Worm (Caenorhabditis elegans) whole organism, L4 larva: ENCODE measurements around the gene dylt-3.

Source experiments
- F10B5.3 ChIP-seq: sonication (generic microtip); optimal IDR thresholded peaks from 2 replicates; lab custom pipeline; 2016; ENCODE audit warnings: mild to moderate bottlenecking, missing genetic modification characterization, missing compliant biosample characterization
- F37D6.2 ChIP-seq: sonication (generic microtip); optimal IDR thresholded peaks from 2 replicates; lab custom pipeline; 2016; ENCODE audit warnings: mild to moderate bottlenecking, missing genetic modification characterization, missing compliant biosample characterization
- F44E2.7 ChIP-seq: fragments of 200-800 bp; sonication (Bioruptor generic); IDR thresholded peaks from 2 replicates; pipeline ENCODE4 v2.1.2; 2022; ENCODE audit warnings: missing genetic modification characterization, missing compliant biosample characterization
- F49E8.2 ChIP-seq: sonication (generic microtip); optimal IDR thresholded peaks from 2 replicates; lab custom pipeline; 2016; ENCODE audit warnings: missing compliant biosample characterization, mild to moderate bottlenecking, missing genetic modification characterization, borderline replicate concordance
- R02D3.7 ChIP-seq: fragments of 150-350 bp; sonication (generic microtip); optimal IDR thresholded peaks from 3 replicates; lab custom pipeline; 2014; ENCODE audit warnings: missing biosample characterization, missing genetic modification characterization
- T20F7.1 ChIP-seq: fragments of 200-800 bp; sonication (Bioruptor generic); optimal IDR thresholded peaks from 2 replicates; lab custom pipeline; 2018; ENCODE audit warnings: mild to moderate bottlenecking, missing genetic modification characterization, missing compliant biosample characterization
- T26A8.4 ChIP-seq: fragments of 200-800 bp; sonication (Bioruptor generic); IDR thresholded peaks from 2 replicates; pipeline ENCODE4 v1.3.6; 2022; ENCODE audit warnings: missing genetic modification characterization, missing compliant biosample characterization
- ZK337.2 ChIP-seq: fragments of 200-800 bp; sonication (Bioruptor generic); IDR thresholded peaks from 2 replicates; pipeline ENCODE4 v1.3.6; 2022; ENCODE audit warnings: missing genetic modification reagents, missing genetic modification characterization, missing compliant biosample characterization
- ZK546.5 ChIP-seq, 2 experiments: sonication (generic microtip); optimal IDR thresholded peaks; 2 replicates each; lab custom pipeline; 2017; ENCODE audit warnings: missing biosample characterization in 2 of 2, missing genetic modification characterization in 2 of 2
- aha-1 ChIP-seq: fragments of 150-350 bp; peaks from one replicate; lab custom pipeline; 2014; ENCODE audit warnings: missing biosample characterization, missing genetic modification characterization
- ama-1 ChIP-seq: fragments of 150-350 bp; optimal IDR thresholded peaks from 2 replicates; lab custom pipeline; 2014; ENCODE audit warnings: inconsistent platforms, mixed read lengths
- ceh-28 ChIP-seq: fragments of 150-350 bp; optimal IDR thresholded peaks from 2 replicates; lab custom pipeline; 2014; ENCODE audit warnings: missing biosample characterization, missing genetic modification reagents, missing genetic modification characterization
- ceh-82 ChIP-seq: sonication (generic microtip); optimal IDR thresholded peaks from 2 replicates; lab custom pipeline; 2017; ENCODE audit warnings: missing biosample characterization, missing genetic modification characterization
- daf-19 ChIP-seq: fragments of 200-800 bp; sonication (Bioruptor generic); conservative IDR thresholded peaks from 2 replicates; pipeline ENCODE4 v1.3.6; 2022; ENCODE audit warnings: missing genetic modification characterization, missing compliant biosample characterization
- dmd-6 ChIP-seq: fragments of 200-800 bp; sonication (Bioruptor generic); IDR thresholded peaks from 2 replicates; pipeline ENCODE4 v1.3.6; 2022; ENCODE audit warnings: missing genetic modification reagents, missing genetic modification characterization, missing compliant biosample characterization
- dmd-9 ChIP-seq: fragments of 200-800 bp; sonication (Bioruptor generic); IDR thresholded peaks from 2 replicates; pipeline ENCODE4 v1.3.6; 2022; ENCODE audit warnings: missing genetic modification reagents, missing genetic modification characterization, missing compliant biosample characterization
- duxl-1 ChIP-seq: sonication (generic microtip); optimal IDR thresholded peaks from 2 replicates; lab custom pipeline; 2016; ENCODE audit warnings: mild to moderate bottlenecking, missing genetic modification characterization, moderate library complexity, missing compliant biosample characterization; ENCODE audit not compliant: poor library complexity
- dve-1 ChIP-seq: sonication (generic microtip); optimal IDR thresholded peaks from 2 replicates; lab custom pipeline; 2017; ENCODE audit warnings: antibody characterized with exemption, mild to moderate bottlenecking, missing genetic modification characterization, missing compliant biosample characterization; ENCODE audit not compliant: insufficient read depth
- hif-1 ChIP-seq, 2 experiments: sonication (generic microtip); optimal IDR thresholded peaks; 2 replicates each; lab custom pipeline; 2016 to 2017; ENCODE audit warnings: missing compliant biosample characterization in 2 of 2, missing genetic modification characterization in 2 of 2, missing genetic modification reagents in 2 of 2, missing genotype in 2 of 2, mild to moderate bottlenecking in 1 of 2
- hlh-11 ChIP-seq: fragments of 200-800 bp; sonication (Bioruptor generic); optimal IDR thresholded peaks from 2 replicates; lab custom pipeline; 2018; ENCODE audit warnings: mild to moderate bottlenecking, missing genetic modification characterization, missing compliant biosample characterization
- hlh-30 ChIP-seq: sonication (generic microtip); optimal IDR thresholded peaks from 2 replicates; lab custom pipeline; 2017; ENCODE audit warnings: antibody characterized with exemption, mild to moderate bottlenecking, missing genetic modification characterization, missing compliant biosample characterization; ENCODE audit not compliant: insufficient read depth
- hmg-1.1 ChIP-seq: fragments of 200-800 bp; sonication (Bioruptor generic); IDR thresholded peaks from 2 replicates; pipeline ENCODE4 v1.3.6; 2022; ENCODE audit warnings: missing genetic modification reagents, missing genetic modification characterization, missing compliant biosample characterization
- lin-15B ChIP-seq: fragments of 150-350 bp; sonication (generic microtip); optimal IDR thresholded peaks from 3 replicates; lab custom pipeline; 2014; ENCODE audit warnings: missing biosample characterization, missing genetic modification characterization
- lin-29 ChIP-seq: fragments of 200-800 bp; sonication (Bioruptor generic); IDR thresholded peaks from 2 replicates; pipeline ENCODE4 v1.3.6; 2022; ENCODE audit warnings: missing genetic modification reagents, missing genetic modification characterization, missing compliant biosample characterization
- lin-38 ChIP-seq: fragments of 200-800 bp; sonication (Bioruptor generic); IDR thresholded peaks from 2 replicates; pipeline ENCODE4 v1.3.6; 2022; ENCODE audit warnings: missing genetic modification reagents, missing genetic modification characterization, missing compliant biosample characterization
- lin-39 ChIP-seq: fragments of 150-350 bp; optimal IDR thresholded peaks from 2 replicates; lab custom pipeline; 2014; ENCODE audit warnings: missing biosample characterization, missing genetic modification reagents, missing genetic modification characterization
- lir-3 ChIP-seq: sonication (generic microtip); optimal IDR thresholded peaks from 2 replicates; lab custom pipeline; 2016; ENCODE audit warnings: mild to moderate bottlenecking, missing genetic modification characterization, missing compliant biosample characterization
- lsy-2 ChIP-seq, 2 experiments: fragments of 150-350 bp in 1 of 2; sonication (generic microtip) in 1 of 2; optimal IDR thresholded peaks; 2 replicates each; lab custom pipeline; 2014 to 2017; ENCODE audit warnings: missing biosample characterization in 2 of 2, missing genetic modification characterization in 2 of 2
- madf-9 ChIP-seq: fragments of 200-800 bp; sonication (Bioruptor generic); conservative IDR thresholded peaks from 2 replicates; pipeline ENCODE4 v1.3.6; 2022; ENCODE audit warnings: missing genetic modification reagents, missing genetic modification characterization, missing compliant biosample characterization
- mes-2 ChIP-seq: sonication (generic microtip); optimal IDR thresholded peaks from 2 replicates; lab custom pipeline; 2016; ENCODE audit warnings: missing genotype, mild to moderate bottlenecking, missing genetic modification characterization, missing compliant biosample characterization; ENCODE audit not compliant: poor library complexity, severe bottlenecking
- mxl-2 ChIP-seq: fragments of 200-800 bp; sonication (Bioruptor generic); conservative IDR thresholded peaks from 2 replicates; pipeline ENCODE4 v1.3.6; 2022; ENCODE audit warnings: missing genetic modification reagents, missing genetic modification characterization, missing compliant biosample characterization
- nhr-111 ChIP-seq: fragments of 200-800 bp; sonication (Bioruptor generic); optimal IDR thresholded peaks from 2 replicates; lab custom pipeline; 2018; ENCODE audit warnings: mild to moderate bottlenecking, missing genetic modification characterization, missing compliant biosample characterization
- nhr-25 ChIP-seq: sonication (generic microtip); optimal IDR thresholded peaks from 2 replicates; lab custom pipeline; 2017; ENCODE audit warnings: missing genetic modification characterization, mild to moderate bottlenecking, missing compliant biosample characterization, antibody characterized with exemption, moderate library complexity, borderline replicate concordance; ENCODE audit not compliant: insufficient read depth
- nhr-28 ChIP-seq: fragments of 150-350 bp; optimal IDR thresholded peaks from 2 replicates; lab custom pipeline; 2014; ENCODE audit warnings: missing biosample characterization, missing genetic modification characterization
- nhr-77 ChIP-seq: fragments of 150-350 bp; optimal IDR thresholded peaks from 2 replicates; lab custom pipeline; 2014; ENCODE audit warnings: missing biosample characterization, missing genetic modification characterization
- php-3 ChIP-seq: fragments of 200-800 bp; sonication (Bioruptor generic); IDR thresholded peaks from 2 replicates; pipeline ENCODE4 v1.3.6; 2022; ENCODE audit warnings: missing genetic modification reagents, missing genetic modification characterization, missing compliant biosample characterization
- rbr-2 ChIP-seq: sonication (generic microtip); optimal IDR thresholded peaks from 2 replicates; lab custom pipeline; 2016; ENCODE audit warnings: missing genotype, missing genetic modification characterization, missing compliant biosample characterization
- spr-1 ChIP-seq: sonication (generic microtip); optimal IDR thresholded peaks from 2 replicates; lab custom pipeline; 2016; ENCODE audit warnings: mild to moderate bottlenecking, missing genetic modification characterization, missing compliant biosample characterization
- tag-97 ChIP-seq: fragments of 200-800 bp; sonication (Bioruptor generic); IDR thresholded peaks from 2 replicates; pipeline ENCODE4 v1.3.6; 2022; ENCODE audit warnings: missing genetic modification characterization, missing compliant biosample characterization
- unc-130 ChIP-seq: sonication (generic microtip); optimal IDR thresholded peaks from 2 replicates; lab custom pipeline; 2016; ENCODE audit warnings: missing genetic modification reagents, missing genetic modification characterization, missing compliant biosample characterization
- unc-39 ChIP-seq: sonication (generic microtip); optimal IDR thresholded peaks from 2 replicates; lab custom pipeline; 2017; ENCODE audit warnings: missing biosample characterization, missing genetic modification characterization
- unc-62 ChIP-seq, 3 experiments: fragments of 150-350 bp in 1 of 3; sonication (generic microtip); optimal IDR thresholded peaks in 2 of 3; peaks in 1 of 3; 1 replicate in 1 of 3; 2 replicates in 2 of 3; lab custom pipeline; 2014 to 2017; ENCODE audit warnings: missing biosample characterization in 3 of 3, missing genetic modification characterization in 3 of 3, missing genetic modification reagents in 3 of 3, missing genotype in 1 of 3
- zag-1 ChIP-seq: fragments of 150-350 bp; optimal IDR thresholded peaks from 2 replicates; lab custom pipeline; 2014; ENCODE audit warnings: missing biosample characterization, missing genetic modification characterization
- ztf-7 ChIP-seq: fragments of 150-350 bp; optimal IDR thresholded peaks from 2 replicates; lab custom pipeline; 2014; ENCODE audit warnings: missing biosample characterization, missing genetic modification characterization

The dylt-3 gene

ce11 chrII:8209476-8209875, 27.9 kb downstream of the dylt-3 start, which contains the start of gene M110.8:
Gene M110.8 (minus strand): TSS chrII:8209576.
- TF ChIP-seq ceh-82 (tag; lab: Kevin White, UChicago): no peak
- no peak for TF ChIP-seq nhr-28 (tag; lab: Kevin White, UChicago)
- no peak for TF ChIP-seq R02D3.7
- no peak for TF ChIP-seq lir-3
- no peak for TF ChIP-seq unc-39 (tag; lab: Kevin White, UChicago)
- no peak for TF ChIP-seq F44E2.7
- no peak for TF ChIP-seq nhr-111
- no peak for TF ChIP-seq dmd-6 (GFP tag; lab: Robert Waterston, UW)
- TF ChIP-seq spr-1 (tag; lab: Kevin White, UChicago): no peak
- no peak for TF ChIP-seq php-3
- TF ChIP-seq mes-2: no peak
- TF ChIP-seq ama-1: no peak
- no peak for TF ChIP-seq nhr-77
- no peak for TF ChIP-seq T26A8.4 (GFP tag; lab: Robert Waterston, UW)

ce11 chrII:8212680-8213079, 31.1 kb downstream of the dylt-3 start, which contains the start of gene twk-3:
Gene twk-3 (minus strand): TSS chrII:8212780.
- TF ChIP-seq T20F7.1 (GFP tag; lab: Kevin White, UChicago) (no peak), F37D6.2 (tag; lab: Kevin White, UChicago) (no peak), lin-39 (tag; lab: Kevin White, UChicago) (no peak), lin-29 (no peak), F44E2.7 (no peak), hlh-30 (no peak), duxl-1 (tag; lab: Kevin White, UChicago) (no peak), mes-2 (no peak), nhr-28 (tag; lab: Kevin White, UChicago) (no peak), zag-1 (tag; lab: Kevin White, UChicago) (no peak), lin-15B (tag; lab: Kevin White, UChicago) (no peak), madf-9 (GFP tag; lab: Robert Waterston, UW) (no peak), F49E8.2 (tag; lab: Kevin White, UChicago) (no peak), daf-19 (GFP tag; lab: Robert Waterston, UW) (no peak), ZK546.5 (tag; optimal IDR thresholded peaks at IDR 0.05; lab: Kevin White, UChicago) (no peak), nhr-25 (tag; lab: Kevin White, UChicago) (no peak), dmd-9 (GFP tag; lab: Robert Waterston, UW) (no peak), lsy-2 (tag; optimal IDR thresholded peaks at IDR 0.05; lab: Kevin White, UChicago) (no peak), hlh-11 (tag; lab: Kevin White, UChicago) (no peak)

- TF ChIP-seq unc-62 (GFP tag; optimal IDR thresholded peaks at IDR 0.05 in 1 of 2; lab: Kevin White, UChicago) (peak in 1 of 2 experiments; percentile 71), unc-62 (tag; optimal IDR thresholded peaks at IDR 0.05; lab: Kevin White, UChicago) (no peak), hif-1 (tag; optimal IDR thresholded peaks at IDR 0.05; lab: Kevin White, UChicago) (no peak), aha-1 (tag; lab: Kevin White, UChicago) (peak; percentile 6)
- TF ChIP-seq, all 104 proteins: peak for 2
Measured at ce11 chrII:8214367-8214766, 32.8 kb downstream of the dylt-3 start, which contains the start of gene M110.10. Gene M110.10 (minus strand): TSS chrII:8214467.

- no peak for TF ChIP-seq tag-97
- no peak for TF ChIP-seq nhr-77
- TF ChIP-seq ztf-7 (tag; lab: Kevin White, UChicago): no peak
- no peak for TF ChIP-seq lir-3
- peak; percentile 76 for TF ChIP-seq R02D3.7
- peak; percentile 57; the same call in 1 of the 2 replicates for TF ChIP-seq hmg-1.1 (GFP tag; lab: Robert Waterston, UW)
- TF ChIP-seq dve-1: peak; percentile 25
- TF ChIP-seq F10B5.3: no peak
- TF ChIP-seq unc-130 (GFP tag; lab: Kevin White, UChicago): peak; percentile 23
- 0 out of 2 replicates have a peak, but pooled peaks have one; percentile 25 for TF ChIP-seq lin-38
- peak; percentile 29 for TF ChIP-seq rbr-2 (tag; lab: Kevin White, UChicago)
- TF ChIP-seq nhr-111: no peak
- peak; percentile 42 for TF ChIP-seq ceh-28
- TF ChIP-seq daf-19 (GFP tag; lab: Robert Waterston, UW): no peak
- no peak for TF ChIP-seq ZK337.2 (GFP tag; lab: Robert Waterston, UW)
- TF ChIP-seq php-3: no peak
- no peak for TF ChIP-seq hlh-11 (tag; lab: Kevin White, UChicago)
- peak in 1 of 2 experiments; percentile 76 for TF ChIP-seq lsy-2 (tag; optimal IDR thresholded peaks at IDR 0.05; lab: Kevin White, UChicago)
- TF ChIP-seq mxl-2 (GFP tag; lab: Robert Waterston, UW): no peak
- no peak for TF ChIP-seq madf-9 (GFP tag; lab: Robert Waterston, UW)
- TF ChIP-seq duxl-1 (tag; lab: Kevin White, UChicago): no peak
- no peak for TF ChIP-seq T20F7.1 (GFP tag; lab: Kevin White, UChicago)
- TF ChIP-seq F37D6.2 (tag; lab: Kevin White, UChicago): no peak
Measured at ce11 chrII:8216433-8216832, 34.9 kb downstream of the dylt-3 start, which contains the start of gene M110.3. Gene M110.3 (minus strand): TSS chrII:8216616.
